Worm (Caenorhabditis elegans): ENCODE data around the gene rpn-6.1.

rpn-6.1 gene

ce11 chrIII:6993179-6993578, 31.4 kb upstream of the rpn-6.1 start (continued):
- TF ChIP-seq attf-4 (tag; optimal IDR thresholded peaks at IDR 0.05) (no peak), nhr-237 (tag; optimal IDR thresholded peaks at IDR 0.05) (no peak)

DNA sequence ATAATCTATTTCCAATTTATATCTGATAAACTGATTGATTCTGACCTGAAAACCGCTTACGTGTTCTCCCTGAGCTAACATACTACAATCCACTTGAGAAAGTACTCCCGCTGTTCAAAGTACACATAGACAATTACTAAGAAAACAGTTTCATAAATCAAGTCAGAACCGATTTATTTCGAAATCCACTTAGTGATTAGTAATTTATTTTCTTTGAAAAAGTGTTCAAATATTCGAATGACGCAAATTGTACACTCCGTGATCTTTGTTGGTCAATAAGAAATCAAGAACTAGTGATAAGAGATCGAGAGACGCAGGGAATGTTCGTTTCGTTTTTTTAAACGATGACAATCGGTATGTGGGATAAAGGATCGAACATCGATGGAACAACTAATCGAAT, 30.7 kb upstream of the rpn-6.1 start:
- TF ChIP-seq ceh-82 (tag; optimal IDR thresholded peaks at IDR 0.05) (no peak), daf-8 (GFP tag; IDR thresholded peaks at IDR 0.05) (no peak), Y75B8A.6 (GFP tag; IDR thresholded peaks at IDR 0.05) (no peak), ces-1 (GFP tag; optimal IDR thresholded peaks at IDR 0.05) (no peak), unc-130 (GFP tag; optimal IDR thresholded peaks at IDR 0.05) (no peak), dve-1 (tag; optimal IDR thresholded peaks at IDR 0.05; ENCODE audit: insufficient read depth) (peak; percentile 56), hlh-11 (tag; optimal IDR thresholded peaks at IDR 0.05) (peak; percentile 37), lin-29 (GFP tag; IDR thresholded peaks at IDR 0.05) (no peak), daf-16 (GFP tag; optimal IDR thresholded peaks at IDR 0.05) (peak in 1 of 2 experiments; percentile 12), daf-16 (tag; optimal IDR thresholded peaks at IDR 0.05) (peak; percentile 45), nhr-76 (tag; optimal IDR thresholded peaks at IDR 0.05) (no peak), set-16 (GFP tag; IDR thresholded peaks at IDR 0.05) (no peak), aha-1 (tag) (peak; percentile 93), lsy-2 (tag; optimal IDR thresholded peaks at IDR 0.05) (no peak), mep-1 (tag; optimal IDR thresholded peaks at IDR 0.05) (no peak), madf-5 (GFP tag; IDR thresholded peaks at IDR 0.05) (no peak), lin-1 (GFP tag; IDR thresholded peaks at IDR 0.05) (no peak), skn-1 (tag; optimal IDR thresholded peaks at IDR 0.05) (no peak)

ce11 chrIII:6991465-6991864, 29.7 kb upstream of the rpn-6.1 start:
- TF ChIP-seq mes-2 (tag; optimal IDR thresholded peaks at IDR 0.05; ENCODE audit: poor library complexity, severe bottlenecking) (no peak), hlh-11 (tag; optimal IDR thresholded peaks at IDR 0.05) (peak; percentile 74), dve-1 (tag; optimal IDR thresholded peaks at IDR 0.05; ENCODE audit: insufficient read depth) (peak; percentile 71), rbr-2 (tag; optimal IDR thresholded peaks at IDR 0.05) (no peak), tag-97 (GFP tag; IDR thresholded peaks at IDR 0.05) (no peak), ztf-11 (tag; optimal IDR thresholded peaks at IDR 0.05) (no peak), lin-39 (tag; optimal IDR thresholded peaks at IDR 0.05) (no peak), sdz-12 (GFP tag; optimal IDR thresholded peaks at IDR 0.05) (no peak), nhr-77 (tag; optimal IDR thresholded peaks at IDR 0.05) (peak; percentile 47), daf-16 (GFP tag; optimal IDR thresholded peaks at IDR 0.05) (peak in 1 of 2 experiments; percentile 1), daf-16 (tag; optimal IDR thresholded peaks at IDR 0.05) (peak; percentile 80), nhr-28 (tag; optimal IDR thresholded peaks at IDR 0.05) (peak; percentile 73), mdl-1 (tag; optimal IDR thresholded peaks at IDR 0.05) (peak in 1 of 2 experiments; percentile 16), ZK337.2 (GFP tag; IDR thresholded peaks at IDR 0.05) (no peak), php-3 (GFP tag; IDR thresholded peaks at IDR 0.05) (peak; percentile 24; the same call in 1 of the 2 replicates), hlh-30 (tag; optimal IDR thresholded peaks at IDR 0.05; ENCODE audit: insufficient read depth) (peak; percentile 30), dmd-6 (GFP tag; IDR thresholded peaks at IDR 0.05) (peak; percentile 66), lin-15B (tag; optimal IDR thresholded peaks at IDR 0.05) (no peak), pqm-1 (tag; optimal IDR thresholded peaks at IDR 0.05) (peak; percentile 87)

- TF ChIP-seq F44E2.7 (GFP tag; IDR thresholded peaks at IDR 0.05) (no peak), nhr-28 (tag; optimal IDR thresholded peaks at IDR 0.05) (peak; percentile 7), gei-8 (GFP tag; optimal IDR thresholded peaks at IDR 0.05) (no peak), duxl-1 (tag; optimal IDR thresholded peaks at IDR 0.05; ENCODE audit: poor library complexity) (no peak), nhr-25 (tag; optimal IDR thresholded peaks at IDR 0.05; ENCODE audit: borderline replicate concordance, insufficient read depth) (no peak), T26A8.4 (GFP tag; IDR thresholded peaks at IDR 0.05) (peak; percentile 55; the same call in 1 of the 2 replicates), hmg-1.1 (GFP tag; IDR thresholded peaks at IDR 0.05) (no peak), zip-11 (GFP tag; IDR thresholded peaks at IDR 0.05) (no peak), ZK546.5 (tag; optimal IDR thresholded peaks at IDR 0.05) (no peak), mes-2 (tag; optimal IDR thresholded peaks at IDR 0.05; ENCODE audit: poor library complexity, severe bottlenecking) (peak; percentile 2), hlh-11 (tag; optimal IDR thresholded peaks at IDR 0.05) (peak; percentile 12)
Measured at ce11 chrIII:6989900-6990299, 28.1 kb upstream of the rpn-6.1 start, which contains the start of gene prk-1. Gene prk-1 (plus strand): TSS chrIII:6990168.

Data from whole organism, L4 larva.